Worm (Caenorhabditis elegans) whole organism, L4 larva: Measurements from ENCODE around the gene srlf-2.
A peak's percentile ranks its signal among the peaks of the same experiment; 100 is the strongest.

ENCODE experiments used
- F49E8.2 ChIP-seq: sonication (generic microtip); optimal IDR thresholded peaks from 2 replicates; lab custom pipeline; 2016; ENCODE audit warnings: missing compliant biosample characterization, mild to moderate bottlenecking, missing genetic modification characterization, borderline replicate concordance
- T20F7.1 ChIP-seq: fragments of 200-800 bp; sonication (Bioruptor generic); optimal IDR thresholded peaks from 2 replicates; lab custom pipeline; 2018; ENCODE audit warnings: mild to moderate bottlenecking, missing genetic modification characterization, missing compliant biosample characterization
- Y105C5A.15 ChIP-seq: fragments of 200-800 bp; sonication (Bioruptor generic); IDR thresholded peaks from 2 replicates; pipeline ENCODE4 v1.3.6; 2022; ENCODE audit warnings: missing genetic modification characterization, missing compliant biosample characterization
- Y48G9A.11 ChIP-seq: fragments of 200-800 bp; sonication (Bioruptor generic); IDR thresholded peaks from 2 replicates; pipeline ENCODE4 v1.3.6; 2022; ENCODE audit warnings: missing genetic modification reagents, missing genetic modification characterization, missing compliant biosample characterization
- Y5F2A.4 ChIP-seq: fragments of 200-800 bp; sonication (Bioruptor generic); optimal IDR thresholded peaks from 2 replicates; lab custom pipeline; 2018; ENCODE audit warnings: mild to moderate bottlenecking, missing genetic modification characterization, missing compliant biosample characterization
- Y75B8A.6 ChIP-seq: fragments of 200-800 bp; sonication (Bioruptor generic); IDR thresholded peaks from 2 replicates; pipeline ENCODE4 v1.3.6; 2022; ENCODE audit warnings: missing genetic modification reagents, missing genetic modification characterization, missing compliant biosample characterization
- aha-1 ChIP-seq: fragments of 150-350 bp; peaks from one replicate; lab custom pipeline; 2014; ENCODE audit warnings: missing biosample characterization, missing genetic modification characterization
- ceh-20 ChIP-seq: fragments of 200-800 bp; sonication (Bioruptor generic); IDR thresholded peaks from 2 replicates; pipeline ENCODE4 v1.3.6; 2022; ENCODE audit warnings: missing genetic modification reagents, missing genetic modification characterization, missing compliant biosample characterization
- ceh-28 ChIP-seq: fragments of 150-350 bp; optimal IDR thresholded peaks from 2 replicates; lab custom pipeline; 2014; ENCODE audit warnings: missing biosample characterization, missing genetic modification reagents, missing genetic modification characterization
- ceh-32 ChIP-seq: sonication (generic microtip); optimal IDR thresholded peaks from 2 replicates; lab custom pipeline; 2016; ENCODE audit warnings: mild to moderate bottlenecking, missing genetic modification characterization, missing compliant biosample characterization; ENCODE audit not compliant: poor library complexity
- ces-1 ChIP-seq: fragments of 150-350 bp; sonication (generic microtip); optimal IDR thresholded peaks from 4 replicates; lab custom pipeline; 2014; ENCODE audit warnings: missing biosample characterization, missing genetic modification reagents, missing genetic modification characterization
- cey-2 ChIP-seq: sonication (generic microtip); optimal IDR thresholded peaks from 3 replicates; lab custom pipeline; 2017; ENCODE audit warnings: missing genetic modification characterization, mild to moderate bottlenecking, missing compliant biosample characterization, antibody characterized with exemption, borderline replicate concordance; ENCODE audit not compliant: insufficient read depth
- daf-16 ChIP-seq, 3 experiments: sonication (generic microtip); optimal IDR thresholded peaks; 2 replicates each; lab custom pipeline; 2016 to 2017; ENCODE audit warnings: missing genetic modification characterization in 3 of 3, missing genetic modification reagents in 3 of 3, mild to moderate bottlenecking in 2 of 3, missing compliant biosample characterization in 2 of 3, missing biosample characterization in 1 of 3, moderate library complexity in 1 of 3
- daf-19 ChIP-seq: fragments of 200-800 bp; sonication (Bioruptor generic); conservative IDR thresholded peaks from 2 replicates; pipeline ENCODE4 v1.3.6; 2022; ENCODE audit warnings: missing genetic modification characterization, missing compliant biosample characterization
- dmd-8 ChIP-seq: fragments of 200-800 bp; sonication (Bioruptor generic); IDR thresholded peaks from 2 replicates; pipeline ENCODE4 v1.3.6; 2022; ENCODE audit warnings: missing genetic modification characterization, missing compliant biosample characterization
- dmd-9 ChIP-seq: fragments of 200-800 bp; sonication (Bioruptor generic); IDR thresholded peaks from 2 replicates; pipeline ENCODE4 v1.3.6; 2022; ENCODE audit warnings: missing genetic modification reagents, missing genetic modification characterization, missing compliant biosample characterization
- dve-1 ChIP-seq: sonication (generic microtip); optimal IDR thresholded peaks from 2 replicates; lab custom pipeline; 2017; ENCODE audit warnings: antibody characterized with exemption, mild to moderate bottlenecking, missing genetic modification characterization, missing compliant biosample characterization; ENCODE audit not compliant: insufficient read depth
- egl-43 ChIP-seq: fragments of 200-800 bp; sonication (Bioruptor generic); IDR thresholded peaks from 2 replicates; pipeline ENCODE4 v1.3.6; 2022; ENCODE audit warnings: missing genetic modification reagents, missing genetic modification characterization, missing compliant biosample characterization
- fkh-10 ChIP-seq: fragments of 150-350 bp; optimal IDR thresholded peaks from 2 replicates; lab custom pipeline; 2014; ENCODE audit warnings: missing biosample characterization, missing genetic modification reagents, missing genetic modification characterization
- jun-1 ChIP-seq: fragments of 150-350 bp; optimal IDR thresholded peaks from 2 replicates; lab custom pipeline; 2014; ENCODE audit warnings: missing biosample characterization, missing genetic modification reagents, missing genetic modification characterization
- lin-1 ChIP-seq: fragments of 200-800 bp; sonication (Bioruptor generic); IDR thresholded peaks from 2 replicates; pipeline ENCODE4 v1.3.6; 2022; ENCODE audit warnings: missing genetic modification reagents, missing genetic modification characterization, missing compliant biosample characterization
- lin-13 ChIP-seq: fragments of 150-350 bp; optimal IDR thresholded peaks from 2 replicates; lab custom pipeline; 2014; ENCODE audit warnings: missing biosample characterization, missing genetic modification reagents, missing genetic modification characterization
- lin-38 ChIP-seq: fragments of 200-800 bp; sonication (Bioruptor generic); IDR thresholded peaks from 2 replicates; pipeline ENCODE4 v1.3.6; 2022; ENCODE audit warnings: missing genetic modification reagents, missing genetic modification characterization, missing compliant biosample characterization
- madf-9 ChIP-seq: fragments of 200-800 bp; sonication (Bioruptor generic); conservative IDR thresholded peaks from 2 replicates; pipeline ENCODE4 v1.3.6; 2022; ENCODE audit warnings: missing genetic modification reagents, missing genetic modification characterization, missing compliant biosample characterization
- mep-1 ChIP-seq: fragments of 150-350 bp; sonication (generic microtip); optimal IDR thresholded peaks from 3 replicates; lab custom pipeline; 2014; ENCODE audit warnings: missing biosample characterization, missing genetic modification characterization
- mes-2 ChIP-seq: sonication (generic microtip); optimal IDR thresholded peaks from 2 replicates; lab custom pipeline; 2016; ENCODE audit warnings: missing genotype, mild to moderate bottlenecking, missing genetic modification characterization, missing compliant biosample characterization; ENCODE audit not compliant: poor library complexity, severe bottlenecking
- mxl-3 ChIP-seq: fragments of 200-800 bp; sonication (Bioruptor generic); optimal IDR thresholded peaks from 2 replicates; lab custom pipeline; 2018; ENCODE audit warnings: mild to moderate bottlenecking, missing genetic modification characterization, missing compliant biosample characterization
- nhr-102 ChIP-seq: sonication (generic microtip); optimal IDR thresholded peaks from 2 replicates; lab custom pipeline; 2016; ENCODE audit warnings: mild to moderate bottlenecking, missing genetic modification characterization, moderate library complexity, missing compliant biosample characterization
- nhr-111 ChIP-seq: fragments of 200-800 bp; sonication (Bioruptor generic); optimal IDR thresholded peaks from 2 replicates; lab custom pipeline; 2018; ENCODE audit warnings: mild to moderate bottlenecking, missing genetic modification characterization, missing compliant biosample characterization
- nhr-28 ChIP-seq: fragments of 150-350 bp; optimal IDR thresholded peaks from 2 replicates; lab custom pipeline; 2014; ENCODE audit warnings: missing biosample characterization, missing genetic modification characterization
- nhr-42 ChIP-seq: fragments of 200-800 bp; sonication (Bioruptor generic); IDR thresholded peaks from 2 replicates; pipeline ENCODE4 v1.3.6; 2022; ENCODE audit warnings: missing genetic modification characterization, missing compliant biosample characterization
- nhr-48 ChIP-seq: sonication (generic microtip); optimal IDR thresholded peaks from 2 replicates; lab custom pipeline; 2016; ENCODE audit warnings: mild to moderate bottlenecking, missing genetic modification characterization, missing compliant biosample characterization
- pha-4 ChIP-seq, 2 experiments: fragments of 150-350 bp in 1 of 2; fragments of 200-800 bp in 1 of 2; sonication (Bioruptor generic) in 1 of 2; IDR thresholded peaks in 1 of 2; optimal IDR thresholded peaks in 1 of 2; 2 replicates each; pipeline versions ENCODE4 v1.3.6 to Lab custom; 2014 to 2022; ENCODE audit warnings: missing genetic modification characterization in 2 of 2, missing genetic modification reagents in 2 of 2, missing biosample characterization in 1 of 2, missing compliant biosample characterization in 1 of 2
- pqm-1 ChIP-seq: sonication (generic microtip); optimal IDR thresholded peaks from 2 replicates; lab custom pipeline; 2017; ENCODE audit warnings: missing biosample characterization, missing genetic modification characterization
- rbr-2 ChIP-seq: sonication (generic microtip); optimal IDR thresholded peaks from 2 replicates; lab custom pipeline; 2016; ENCODE audit warnings: missing genotype, missing genetic modification characterization, missing compliant biosample characterization
- sdz-12 ChIP-seq: fragments of 200-800 bp; sonication (Bioruptor generic); optimal IDR thresholded peaks from 2 replicates; lab custom pipeline; 2018; ENCODE audit warnings: mild to moderate bottlenecking, missing genetic modification characterization, missing compliant biosample characterization
- set-16 ChIP-seq: fragments of 200-800 bp; sonication (Bioruptor generic); IDR thresholded peaks from 2 replicates; pipeline ENCODE4 v1.3.6; 2022; ENCODE audit warnings: missing genetic modification reagents, missing genetic modification characterization, missing compliant biosample characterization
- skn-1 ChIP-seq: fragments of 150-350 bp; optimal IDR thresholded peaks from 2 replicates; lab custom pipeline; 2014; ENCODE audit warnings: missing biosample characterization, missing genetic modification characterization
- spr-1 ChIP-seq: sonication (generic microtip); optimal IDR thresholded peaks from 2 replicates; lab custom pipeline; 2016; ENCODE audit warnings: mild to moderate bottlenecking, missing genetic modification characterization, missing compliant biosample characterization
- tag-97 ChIP-seq: fragments of 200-800 bp; sonication (Bioruptor generic); IDR thresholded peaks from 2 replicates; pipeline ENCODE4 v1.3.6; 2022; ENCODE audit warnings: missing genetic modification characterization, missing compliant biosample characterization
- unc-39 ChIP-seq: sonication (generic microtip); optimal IDR thresholded peaks from 2 replicates; lab custom pipeline; 2017; ENCODE audit warnings: missing biosample characterization, missing genetic modification characterization
- zag-1 ChIP-seq: fragments of 150-350 bp; optimal IDR thresholded peaks from 2 replicates; lab custom pipeline; 2014; ENCODE audit warnings: missing biosample characterization, missing genetic modification characterization
- zfp-3 ChIP-seq: fragments of 200-800 bp; sonication (Bioruptor generic); conservative IDR thresholded peaks from 2 replicates; pipeline ENCODE4 v1.3.6; 2022; ENCODE audit warnings: missing genetic modification reagents, missing genetic modification characterization, missing compliant biosample characterization
- zip-11 ChIP-seq: fragments of 200-800 bp; sonication (Bioruptor generic); IDR thresholded peaks from 2 replicates; pipeline ENCODE4 v1.3.6; 2022; ENCODE audit warnings: missing genetic modification characterization, missing compliant biosample characterization
- ztf-11 ChIP-seq: fragments of 150-350 bp; optimal IDR thresholded peaks from 2 replicates; lab custom pipeline; 2014; ENCODE audit warnings: missing biosample characterization, missing genetic modification characterization

The srlf-2 gene

DNA sequence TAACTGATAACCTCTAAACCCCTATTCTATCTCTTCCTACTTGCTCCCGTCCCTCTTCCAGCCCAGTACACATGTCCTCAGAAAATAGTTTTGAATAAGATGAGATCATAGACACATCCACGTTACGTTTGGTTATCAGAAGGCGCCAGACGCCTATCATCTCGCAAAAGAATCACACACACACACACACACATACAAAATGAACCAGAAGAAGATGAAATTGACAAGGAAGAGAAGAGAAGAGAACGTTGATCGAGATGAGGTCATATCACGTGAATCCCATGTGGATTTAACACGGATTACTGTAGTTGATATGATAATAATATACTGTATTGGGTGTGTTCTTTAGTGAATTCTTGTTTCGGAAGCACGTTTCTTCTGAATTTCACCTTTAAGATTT, 36.0 kb downstream of the srlf-2 start (continued):
- no peak for TF ChIP-seq dmd-8 (GFP tag; lab: Robert Waterston, UW)

ce11 chrIV:8526579-8526978, 36.6 kb downstream of the srlf-2 start:
- peak; percentile 27 for TF ChIP-seq dve-1
- no peak for TF ChIP-seq nhr-111 (GFP tag; lab: Kevin White, UChicago)
- TF ChIP-seq daf-16 (GFP tag; optimal IDR thresholded peaks at IDR 0.05; lab: Kevin White, UChicago) = no peak
- TF ChIP-seq daf-16 (tag; optimal IDR thresholded peaks at IDR 0.05; lab: Kevin White, UChicago) = peak; percentile 97

ce11 chrIV:8527598-8528012, 37.6 kb downstream of the srlf-2 start:
- no peak for TF ChIP-seq set-16 (GFP tag; lab: Robert Waterston, UW)
- TF ChIP-seq daf-19 = no peak
- TF ChIP-seq nhr-48 (tag; lab: Kevin White, UChicago) = peak; percentile 99
- no peak for TF ChIP-seq F49E8.2 (tag; lab: Kevin White, UChicago)
- peak; percentile 84 for TF ChIP-seq T20F7.1 (GFP tag; lab: Kevin White, UChicago)
- peak; percentile 87 for TF ChIP-seq ceh-20 (GFP tag; lab: Robert Waterston, UW)
- no peak for TF ChIP-seq ces-1 (GFP tag; lab: Kevin White, UChicago)
- TF ChIP-seq lin-1 = peak; percentile 91; the same call in 1 of the 2 replicates
- no peak for TF ChIP-seq tag-97 (GFP tag; lab: Robert Waterston, UW)
- TF ChIP-seq fkh-10 = no peak
- TF ChIP-seq ceh-32 (tag; lab: Kevin White, UChicago) = no peak
- peak; percentile 81 for TF ChIP-seq mep-1 (tag; lab: Kevin White, UChicago)
- TF ChIP-seq spr-1 (tag; lab: Kevin White, UChicago) = peak; percentile 87
- TF ChIP-seq cey-2 (tag; lab: Kevin White, UChicago) = peak; percentile 97
- TF ChIP-seq dve-1 = peak; percentile 99
- TF ChIP-seq sdz-12 (GFP tag; lab: Kevin White, UChicago) = no peak
- TF ChIP-seq lin-13 = peak; percentile 83
- no peak for TF ChIP-seq zip-11 (GFP tag; lab: Robert Waterston, UW)
- TF ChIP-seq nhr-42 (GFP tag; lab: Robert Waterston, UW) = peak; percentile 61; the same call in 1 of the 2 replicates
- TF ChIP-seq nhr-28 (tag; lab: Kevin White, UChicago) = peak; percentile 99
- no peak for TF ChIP-seq Y48G9A.11
- TF ChIP-seq dmd-9 (GFP tag; lab: Robert Waterston, UW) = no peak
- TF ChIP-seq mes-2 = peak; percentile 48
- peak; percentile 34; the same call in 1 of the 2 replicates for TF ChIP-seq lin-38 (GFP tag; lab: Robert Waterston, UW)
- no peak for TF ChIP-seq egl-43
- no peak for TF ChIP-seq ztf-11
- 0 out of 2 replicates have a peak, but pooled peaks have one; percentile 3 for TF ChIP-seq madf-9
- TF ChIP-seq zfp-3 = peak; percentile 52; the same call in 1 of the 2 replicates
- peak; percentile 75 for TF ChIP-seq pha-4 (GFP tag; IDR thresholded peaks at IDR 0.05; lab: Robert Waterston, UW)
- TF ChIP-seq pha-4 (tag; optimal IDR thresholded peaks at IDR 0.05; lab: Kevin White, UChicago) = no peak
- TF ChIP-seq zag-1 (tag; lab: Kevin White, UChicago) = no peak
- TF ChIP-seq rbr-2 (tag; lab: Kevin White, UChicago) = peak; percentile 34
- TF ChIP-seq daf-16 (GFP tag; optimal IDR thresholded peaks at IDR 0.05; lab: Kevin White, UChicago) = peak; percentile 97 to 99
- peak; percentile 98 for TF ChIP-seq daf-16 (tag; optimal IDR thresholded peaks at IDR 0.05; lab: Kevin White, UChicago)
- peak; percentile 89 for TF ChIP-seq jun-1 (tag; lab: Kevin White, UChicago)
- no peak for TF ChIP-seq Y5F2A.4 (GFP tag; lab: Kevin White, UChicago)
- TF ChIP-seq skn-1 (tag; lab: Kevin White, UChicago) = no peak
- TF ChIP-seq pqm-1 = peak; percentile 93
- TF ChIP-seq Y75B8A.6 (GFP tag; lab: Robert Waterston, UW) = 0 out of 2 replicates have a peak, but pooled peaks have one; percentile 17
- TF ChIP-seq mxl-3 (GFP tag; lab: Kevin White, UChicago) = peak; percentile 92
- TF ChIP-seq Y105C5A.15 (GFP tag; lab: Robert Waterston, UW) = no peak
- peak; percentile 97 for TF ChIP-seq nhr-102 (tag; lab: Kevin White, UChicago)
- no peak for TF ChIP-seq unc-39
- TF ChIP-seq aha-1 (tag; lab: Kevin White, UChicago) = peak; percentile 99
- no peak for TF ChIP-seq ceh-28
